Worm (Caenorhabditis elegans): ENCODE data around the gene cec-6.

ce11 chrIV:5519044-5519443, 25.6 kb upstream of the cec-6 start:
- TF ChIP-seq snpc-4 (tag; optimal IDR thresholded peaks at IDR 0.05) = no peak
- TF ChIP-seq mdl-1 (tag; optimal IDR thresholded peaks at IDR 0.05) = no peak
- TF ChIP-seq nhr-12 (tag; optimal IDR thresholded peaks at IDR 0.05) = no peak
- TF ChIP-seq lin-15B (tag; optimal IDR thresholded peaks at IDR 0.05) = no peak
- TF ChIP-seq ama-1 (optimal IDR thresholded peaks at IDR 0.05) = no peak
- TF ChIP-seq elt-2 (tag; optimal IDR thresholded peaks at IDR 0.05) = no peak

Data from whole organism, L1 larva.